Worm (Caenorhabditis elegans) whole organism, L3 larva: ENCODE data around the gene F13B6.1.

Experiments used
- ceh-9 ChIP-seq: sonication (generic microtip); optimal IDR thresholded peaks from 2 replicates; lab custom pipeline; 2018; ENCODE audit warnings: missing biosample characterization, missing genetic modification characterization
- elt-2 ChIP-seq: sonication (generic microtip); optimal IDR thresholded peaks from 2 replicates; lab custom pipeline; 2016; ENCODE audit warnings: missing genetic modification reagents, mild to moderate bottlenecking, missing genetic modification characterization, missing compliant biosample characterization
- mdl-1 ChIP-seq: fragments of 150-350 bp; optimal IDR thresholded peaks from 2 replicates; lab custom pipeline; 2014; ENCODE audit warnings: missing biosample characterization, missing genetic modification characterization
- nhr-23 ChIP-seq: fragments of 150-350 bp; optimal IDR thresholded peaks from 2 replicates; lab custom pipeline; 2014; ENCODE audit warnings: missing biosample characterization, missing genetic modification reagents, missing genetic modification characterization
- nhr-28 ChIP-seq: fragments of 150-350 bp; optimal IDR thresholded peaks from 2 replicates; lab custom pipeline; 2014; ENCODE audit warnings: missing biosample characterization, missing genetic modification characterization
- pha-4 ChIP-seq: fragments of 150-350 bp; optimal IDR thresholded peaks from 2 replicates; lab custom pipeline; 2014; ENCODE audit warnings: missing biosample characterization, missing genetic modification reagents, missing genetic modification characterization
- pqm-1 ChIP-seq: fragments of 150-350 bp; optimal IDR thresholded peaks from 2 replicates; lab custom pipeline; 2017; ENCODE audit warnings: missing biosample characterization, missing genetic modification characterization, inconsistent platforms
- unc-39 ChIP-seq: sonication (generic microtip); optimal IDR thresholded peaks from 4 replicates; lab custom pipeline; 2017; ENCODE audit warnings: missing biosample characterization, missing genetic modification characterization
- zag-1 ChIP-seq: fragments of 150-350 bp; optimal IDR thresholded peaks from 2 replicates; lab custom pipeline; 2014; ENCODE audit warnings: missing biosample characterization, missing genetic modification characterization
- ztf-11 ChIP-seq: fragments of 150-350 bp; optimal IDR thresholded peaks from 2 replicates; lab custom pipeline; 2014; ENCODE audit warnings: missing biosample characterization, missing genetic modification characterization

- TF ChIP-seq pha-4 (tag; lab: Kevin White, UChicago), result no peak
- no peak for TF ChIP-seq pqm-1 (tag; lab: Kevin White, UChicago)
- TF ChIP-seq elt-2 (tag; lab: Kevin White, UChicago), result no peak
- TF ChIP-seq ztf-11 (tag; lab: Kevin White, UChicago), result no peak
- TF ChIP-seq zag-1 (tag; lab: Kevin White, UChicago), result no peak
- no peak for TF ChIP-seq mdl-1 (tag; lab: Kevin White, UChicago)
- TF ChIP-seq ceh-9 (tag; lab: Kevin White, UChicago), result no peak
- TF ChIP-seq nhr-28, result no peak
- no peak for TF ChIP-seq nhr-23 (tag; lab: Kevin White, UChicago)
- TF ChIP-seq unc-39 (tag; lab: Kevin White, UChicago), result no peak
Measured at ce11 chrIV:7478134-7478533, 21.8 kb downstream of the F13B6.1 start, which contains the start of gene rod-1.
